Fruit fly (Drosophila melanogaster) whole organism, wandering third instar larva: ENCODE measurements around the gene Gyc76C.
"Not testable (repeated sequence)": the region's sequence is repeated elsewhere in the genome, so short reads cannot be mapped to it uniquely, and the experiment has no call there.

Experiments used
- Abd-B ChIP-seq: fragments of >200 bp; optimal IDR thresholded peaks from 2 replicates; lab custom pipeline; 2017; ENCODE audit warnings: missing biosample characterization, missing genetic modification characterization
- CG9705 ChIP-seq: fragments of 200-800 bp; sonication (Bioruptor generic); optimal IDR thresholded peaks from 2 replicates; lab custom pipeline; 2018; ENCODE audit warnings: missing biosample characterization, mild to moderate bottlenecking, missing genetic modification characterization
- Dfd ChIP-seq: fragments of >200 bp; optimal IDR thresholded peaks from 2 replicates; lab custom pipeline; 2017; ENCODE audit warnings: missing biosample characterization, missing genetic modification characterization
- Hr78 ChIP-seq: fragments of >200 bp; optimal IDR thresholded peaks from 2 replicates; lab custom pipeline; 2017; ENCODE audit warnings: missing biosample characterization, missing genetic modification characterization
- Jra ChIP-seq: sonication (Bioruptor generic); optimal IDR thresholded peaks from 2 replicates; lab custom pipeline; 2016; ENCODE audit warnings: missing biosample characterization, missing genetic modification characterization
- Sp1 ChIP-seq: fragments of 200-800 bp; sonication (Bioruptor generic); optimal IDR thresholded peaks from 3 replicates; lab custom pipeline; 2019; ENCODE audit warnings: missing biosample characterization, mild to moderate bottlenecking, missing genetic modification characterization, moderate library complexity
- dsf ChIP-seq: sonication (Bioruptor generic); optimal IDR thresholded peaks from 2 replicates; lab custom pipeline; 2016; ENCODE audit warnings: missing biosample characterization, missing genetic modification characterization, borderline replicate concordance
- h ChIP-seq: fragments of 200-800 bp; sonication (Bioruptor generic); optimal IDR thresholded peaks from 3 replicates; lab custom pipeline; 2016; ENCODE audit warnings: missing biosample characterization, mild to moderate bottlenecking, missing genetic modification characterization
- psq ChIP-seq: fragments of 200-800 bp; sonication (Bioruptor generic); optimal IDR thresholded peaks from 3 replicates; lab custom pipeline; 2017; ENCODE audit warnings: missing biosample characterization, mild to moderate bottlenecking, missing genetic modification characterization, moderate library complexity

DNA sequence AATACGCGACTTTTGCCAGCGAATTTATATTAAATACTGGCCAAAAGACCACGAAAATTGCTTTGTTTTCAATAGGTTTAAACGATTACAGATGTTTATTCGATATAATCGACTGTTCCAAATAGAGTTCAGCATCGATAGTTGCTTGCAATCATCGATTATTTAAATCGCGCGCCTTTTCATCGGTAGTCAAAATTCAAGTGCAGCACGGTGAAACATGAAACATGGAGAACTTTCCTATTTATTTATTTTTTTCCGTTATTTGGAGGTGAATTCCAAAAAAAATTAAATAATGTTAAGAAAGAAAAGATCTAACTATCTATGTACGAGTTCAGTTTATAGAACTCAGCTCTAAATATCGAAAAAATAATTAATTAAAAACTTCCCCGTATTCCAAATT lies 75.1 kb downstream of the Gyc76C start, which contains the start of gene Trpml:
- TF ChIP-seq CG9705 (GFP tag; lab: Kevin White, UChicago); Hr78; psq (GFP tag; lab: Kevin White, UChicago); Jra (GFP tag; lab: Kevin White, UChicago); h (GFP tag; lab: Kevin White, UChicago); Abd-B (GFP tag; lab: Kevin White, UChicago); Dfd (GFP tag; lab: Kevin White, UChicago); dsf (GFP tag; lab: Kevin White, UChicago); Sp1 (GFP tag; lab: Kevin White, UChicago): not testable (repeated sequence)
